Fruit fly (Drosophila melanogaster) whole organism, embryonic: Measurements from ENCODE around the gene BckdhA.

Experiments used
- Atf6 ChIP-seq: fragments of 200-800 bp; sonication (Bioruptor generic); IDR thresholded peaks from 2 replicates; pipeline ENCODE4 v1.3.6; 2022; ENCODE audit warnings: missing biosample characterization, missing genetic modification characterization
- CG12155 ChIP-seq: fragments of 200-800 bp; sonication (Bioruptor generic); optimal IDR thresholded peaks from 3 replicates; lab custom pipeline; 2016; ENCODE audit warnings: missing biosample characterization, missing genetic modification characterization
- CG12744 ChIP-seq: fragments of 200-800 bp; sonication (Bioruptor generic); optimal IDR thresholded peaks from 2 replicates; lab custom pipeline; 2016; ENCODE audit warnings: missing biosample characterization, missing genetic modification characterization
- CG13287 ChIP-seq: fragments of 200-800 bp; sonication (Bioruptor generic); IDR thresholded peaks from 2 replicates; pipeline ENCODE4 v1.3.6; 2022; ENCODE audit warnings: missing biosample characterization, missing genetic modification characterization; ENCODE audit not compliant: partially characterized antibody
- CG14860 ChIP-seq: fragments of 200-800 bp; sonication (Bioruptor generic); IDR thresholded peaks from 3 replicates; pipeline ENCODE4 v1.3.6; 2022; ENCODE audit warnings: missing biosample characterization, missing genetic modification characterization; ENCODE audit not compliant: partially characterized antibody
- CG14965 ChIP-seq: fragments of 200-800 bp; sonication (Bioruptor generic); optimal IDR thresholded peaks from 2 replicates; lab custom pipeline; 2016; ENCODE audit warnings: missing biosample characterization, missing genetic modification characterization, borderline replicate concordance
- CG15479 ChIP-seq: fragments of 200-800 bp; sonication (Bioruptor generic); optimal IDR thresholded peaks from 3 replicates; lab custom pipeline; 2019; ENCODE audit warnings: missing biosample characterization, mild to moderate bottlenecking, missing genetic modification characterization, moderate library complexity
- CG15601 ChIP-seq: fragments of 200-800 bp; sonication (Bioruptor generic); optimal IDR thresholded peaks from 3 replicates; lab custom pipeline; 2019; ENCODE audit warnings: missing biosample characterization, mild to moderate bottlenecking, missing genetic modification characterization, moderate library complexity
- CG17361 ChIP-seq: fragments of 200-800 bp; sonication (Bioruptor generic); IDR thresholded peaks from 3 replicates; pipeline ENCODE4 v1.3.6; 2022; ENCODE audit warnings: missing biosample characterization, missing genetic modification characterization
- CG17612 ChIP-seq: fragments of 200-800 bp; sonication (Bioruptor generic); IDR thresholded peaks from 2 replicates; pipeline ENCODE4 v1.3.6; 2022; ENCODE audit warnings: missing biosample characterization, missing genetic modification characterization
- CG17912 ChIP-seq: fragments of 200-800 bp; sonication (Bioruptor generic); optimal IDR thresholded peaks from 2 replicates; lab custom pipeline; 2018; ENCODE audit warnings: missing biosample characterization, mild to moderate bottlenecking, missing genetic modification characterization
- CG33557 ChIP-seq: fragments of 200-800 bp; sonication (Bioruptor generic); optimal IDR thresholded peaks from 2 replicates; lab custom pipeline; 2019; ENCODE audit warnings: missing biosample characterization, mild to moderate bottlenecking, missing genetic modification characterization, moderate library complexity
- CG4404 ChIP-seq: fragments of 200-800 bp; sonication (Bioruptor generic); IDR thresholded peaks from 2 replicates; pipeline ENCODE4 v1.3.6; 2022; ENCODE audit warnings: missing biosample characterization, missing genetic modification characterization
- CG6813 ChIP-seq: fragments of 200-800 bp; sonication (Bioruptor generic); optimal IDR thresholded peaks from 2 replicates; lab custom pipeline; 2017; ENCODE audit warnings: missing biosample characterization, missing genetic modification characterization, mild to moderate bottlenecking, moderate library complexity, missing genetic modification reagents
- CG7745 ChIP-seq: fragments of 200-800 bp; sonication (Bioruptor generic); optimal IDR thresholded peaks from 2 replicates; lab custom pipeline; 2018; ENCODE audit warnings: missing biosample characterization, mild to moderate bottlenecking, missing genetic modification characterization, moderate library complexity
- CG8290 ChIP-seq, 3 experiments: fragments of 200-800 bp; sonication (Bioruptor generic); optimal IDR thresholded peaks; 2 replicates each; lab custom pipeline; 2016 to 2019; ENCODE audit warnings: missing biosample characterization in 3 of 3, missing genetic modification characterization in 3 of 3, mild to moderate bottlenecking in 2 of 3, moderate library complexity in 1 of 3
- CG9215 ChIP-seq: fragments of 200-800 bp; sonication (Bioruptor generic); IDR thresholded peaks from 2 replicates; pipeline ENCODE4 v1.3.6; 2022; ENCODE audit warnings: missing biosample characterization, missing genetic modification characterization
- Drgx ChIP-seq: fragments of 200-800 bp; sonication (Bioruptor generic); IDR thresholded peaks from 2 replicates; pipeline ENCODE4 v1.3.6; 2022; ENCODE audit warnings: missing biosample characterization, missing genetic modification characterization
- GATAe ChIP-seq: fragments of 200-800 bp; sonication (Bioruptor generic); conservative IDR thresholded peaks from 2 replicates; pipeline ENCODE4 v1.3.6; 2022; ENCODE audit warnings: missing biosample characterization, missing genetic modification characterization
- HLHmδ ChIP-seq: fragments of 200-800 bp; sonication (Bioruptor generic); optimal IDR thresholded peaks from 2 replicates; lab custom pipeline; 2018; ENCODE audit warnings: missing biosample characterization, mild to moderate bottlenecking, missing genetic modification characterization, moderate library complexity
- Hey ChIP-seq: fragments of 200-800 bp; sonication (Bioruptor generic); optimal IDR thresholded peaks from 3 replicates; lab custom pipeline; 2018; ENCODE audit warnings: missing biosample characterization, mild to moderate bottlenecking, missing genetic modification characterization
- HmgZ ChIP-seq: fragments of 200-800 bp; sonication (Bioruptor generic); optimal IDR thresholded peaks from 2 replicates; lab custom pipeline; 2018; ENCODE audit warnings: missing biosample characterization, mild to moderate bottlenecking, missing genetic modification characterization
- Med ChIP-seq: fragments of 200-800 bp; sonication (Bioruptor generic); peaks from one replicate; lab custom pipeline; 2016; ENCODE audit warnings: missing biosample characterization, missing genetic modification characterization, mild to moderate bottlenecking, inconsistent platforms, moderate library complexity
- NC2β ChIP-seq: fragments of 200-800 bp; sonication (Bioruptor generic); optimal IDR thresholded peaks from 2 replicates; lab custom pipeline; 2016; ENCODE audit warnings: missing biosample characterization, missing genetic modification characterization
- NK7.1 ChIP-seq: fragments of 200-800 bp; sonication (Bioruptor generic); optimal IDR thresholded peaks from 3 replicates; lab custom pipeline; 2016; ENCODE audit warnings: missing biosample characterization, missing genetic modification characterization
- Vsx1 ChIP-seq: fragments of 200-800 bp; sonication (Bioruptor generic); optimal IDR thresholded peaks from 2 replicates; lab custom pipeline; 2017; ENCODE audit warnings: missing biosample characterization, mild to moderate bottlenecking, missing genetic modification characterization, missing genetic modification reagents
- ap ChIP-seq: fragments of 200-800 bp; sonication (Bioruptor generic); IDR thresholded peaks from 2 replicates; pipeline ENCODE4 v1.3.6; 2022; ENCODE audit warnings: missing biosample characterization, missing genetic modification characterization
- cg ChIP-seq: fragments of 200-800 bp; sonication (Bioruptor generic); optimal IDR thresholded peaks from 3 replicates; lab custom pipeline; 2019; ENCODE audit warnings: missing biosample characterization, mild to moderate bottlenecking, missing genetic modification characterization, moderate library complexity
- da ChIP-seq: fragments of 200-800 bp; sonication (Bioruptor generic); optimal IDR thresholded peaks from 2 replicates; lab custom pipeline; 2016; ENCODE audit warnings: missing biosample characterization, missing genetic modification characterization
- dmrt99B ChIP-seq: fragments of 200-800 bp; sonication (Bioruptor generic); optimal IDR thresholded peaks from 2 replicates; lab custom pipeline; 2018; ENCODE audit warnings: missing biosample characterization, mild to moderate bottlenecking, missing genetic modification characterization, moderate library complexity
- ftz-f1 ChIP-seq: fragments of 200-800 bp; sonication (Bioruptor generic); optimal IDR thresholded peaks from 2 replicates; lab custom pipeline; 2016; ENCODE audit warnings: missing biosample characterization, missing genetic modification characterization
- gfzf ChIP-seq: fragments of 200-800 bp; sonication (Bioruptor generic); optimal IDR thresholded peaks from 2 replicates; lab custom pipeline; 2016; ENCODE audit warnings: missing biosample characterization, mild to moderate bottlenecking, missing genetic modification characterization, moderate library complexity
- grn ChIP-seq: fragments of 200-800 bp; sonication (Bioruptor generic); optimal IDR thresholded peaks from 3 replicates; lab custom pipeline; 2017; ENCODE audit warnings: missing biosample characterization, missing genetic modification characterization
- hth ChIP-seq: fragments of >200 bp; optimal IDR thresholded peaks from 2 replicates; lab custom pipeline; 2017; ENCODE audit warnings: inconsistent platforms
- ind ChIP-seq: fragments of 200-800 bp; sonication (Bioruptor generic); optimal IDR thresholded peaks from 3 replicates; lab custom pipeline; 2016; ENCODE audit warnings: missing biosample characterization, missing genetic modification characterization
- kah ChIP-seq: fragments of 200-800 bp; sonication (Bioruptor generic); optimal IDR thresholded peaks from 2 replicates; lab custom pipeline; 2018; ENCODE audit warnings: missing biosample characterization, mild to moderate bottlenecking, missing genetic modification characterization
- knrl ChIP-seq: fragments of 200-800 bp; sonication (Bioruptor generic); IDR thresholded peaks from 3 replicates; pipeline ENCODE4 v1.3.6; 2022; ENCODE audit warnings: missing biosample characterization, missing genetic modification characterization; ENCODE audit not compliant: partially characterized antibody
- mirr ChIP-seq: fragments of 200-800 bp; sonication (Bioruptor generic); optimal IDR thresholded peaks from 3 replicates; lab custom pipeline; 2018; ENCODE audit warnings: missing biosample characterization, mild to moderate bottlenecking, missing genetic modification characterization
- oc ChIP-seq: fragments of 200-800 bp; sonication (Bioruptor generic); optimal IDR thresholded peaks from 2 replicates; lab custom pipeline; 2018; ENCODE audit warnings: missing biosample characterization, mild to moderate bottlenecking, missing genetic modification characterization, moderate library complexity
- otp ChIP-seq: fragments of 200-800 bp; sonication (Bioruptor generic); IDR thresholded peaks from 3 replicates; pipeline ENCODE4, ENCODE4 v1.3.6; 2022; ENCODE audit warnings: missing biosample characterization, missing genetic modification characterization
- sug ChIP-seq: fragments of 200-800 bp; optimal IDR thresholded peaks from 2 replicates; lab custom pipeline; 2019; ENCODE audit warnings: missing biosample characterization, mild to moderate bottlenecking, missing genetic modification characterization, moderate library complexity
- tin ChIP-seq: fragments of 200-800 bp; sonication (Bioruptor generic); optimal IDR thresholded peaks from 3 replicates; lab custom pipeline; 2016; ENCODE audit warnings: missing biosample characterization, missing genetic modification characterization
- trem ChIP-seq: fragments of 200-800 bp; optimal IDR thresholded peaks from 3 replicates; lab custom pipeline; 2019; ENCODE audit warnings: missing biosample characterization, mild to moderate bottlenecking, missing genetic modification characterization, moderate library complexity
- twi ChIP-seq: fragments of 200-800 bp; optimal IDR thresholded peaks from 2 replicates; lab custom pipeline; 2019; ENCODE audit warnings: missing biosample characterization, mild to moderate bottlenecking, missing genetic modification characterization, moderate library complexity
- vvl ChIP-seq: fragments of 200-800 bp; sonication (Bioruptor generic); IDR thresholded peaks from 2 replicates; pipeline ENCODE4 v1.3.6; 2022; ENCODE audit warnings: missing biosample characterization, missing genetic modification characterization
- wek ChIP-seq: fragments of 200-800 bp; sonication (Bioruptor generic); optimal IDR thresholded peaks from 3 replicates; lab custom pipeline; 2018; ENCODE audit warnings: missing biosample characterization, mild to moderate bottlenecking, missing genetic modification characterization, moderate library complexity
- zen2 ChIP-seq: fragments of 200-800 bp; sonication (Bioruptor generic); IDR thresholded peaks from 3 replicates; pipeline ENCODE4 v1.3.6; 2022; ENCODE audit warnings: missing biosample characterization, missing genetic modification characterization; ENCODE audit not compliant: partially characterized antibody
- zf30C ChIP-seq: fragments of 200-800 bp; sonication (Bioruptor generic); optimal IDR thresholded peaks from 3 replicates; lab custom pipeline; 2018; ENCODE audit warnings: missing biosample characterization, mild to moderate bottlenecking, missing genetic modification characterization

The BckdhA gene

dm6 chr3R:9548769-9549168, 6.8 kb upstream of the BckdhA start:
- peak; percentile 12 for TF ChIP-seq mirr (GFP tag; lab: Kevin White, UChicago)
- peak; percentile 70 for TF ChIP-seq twi (tag; lab: Kevin White, UChicago)
- TF ChIP-seq GATAe: peak; percentile 80
- peak; percentile 81 for TF ChIP-seq Hey (tag; lab: Kevin White, UChicago)
- TF ChIP-seq Drgx (GFP tag; lab: Robert Waterston, UW): no peak
- TF ChIP-seq CG8290 (GFP tag; optimal IDR thresholded peaks at IDR 0.05; lab: Kevin White, UChicago): no peak
- TF ChIP-seq CG8290 (tag; optimal IDR thresholded peaks at IDR 0.05; lab: Kevin White, UChicago): peak in 1 of 2 experiments; percentile 10
- peak; percentile 32 for TF ChIP-seq zf30C
- TF ChIP-seq cg: peak; percentile 40
- no peak for TF ChIP-seq ap (GFP tag; lab: Robert Waterston, UW)
- TF ChIP-seq ftz-f1 (GFP tag; lab: Kevin White, UChicago): peak; percentile 58
- TF ChIP-seq CG6813 (GFP tag; lab: Kevin White, UChicago): peak; percentile 10
- peak; percentile 41 for TF ChIP-seq sug (tag; lab: Kevin White, UChicago)
- no peak for TF ChIP-seq dmrt99B
- peak; percentile 15 for TF ChIP-seq wek (GFP tag; lab: Kevin White, UChicago)
- 0 out of 2 replicates have a peak, but pooled peaks have one; percentile 14 for TF ChIP-seq vvl
- TF ChIP-seq HmgZ (tag; lab: Kevin White, UChicago): peak; percentile 32
- TF ChIP-seq CG17912 (GFP tag; lab: Kevin White, UChicago): no peak
- peak; percentile 93 for TF ChIP-seq grn (GFP tag; lab: Kevin White, UChicago)
- peak; percentile 26 for TF ChIP-seq Med (GFP tag; lab: Kevin White, UChicago)
- peak; percentile 18 for TF ChIP-seq CG15479 (GFP tag; lab: Kevin White, UChicago)

DNA sequence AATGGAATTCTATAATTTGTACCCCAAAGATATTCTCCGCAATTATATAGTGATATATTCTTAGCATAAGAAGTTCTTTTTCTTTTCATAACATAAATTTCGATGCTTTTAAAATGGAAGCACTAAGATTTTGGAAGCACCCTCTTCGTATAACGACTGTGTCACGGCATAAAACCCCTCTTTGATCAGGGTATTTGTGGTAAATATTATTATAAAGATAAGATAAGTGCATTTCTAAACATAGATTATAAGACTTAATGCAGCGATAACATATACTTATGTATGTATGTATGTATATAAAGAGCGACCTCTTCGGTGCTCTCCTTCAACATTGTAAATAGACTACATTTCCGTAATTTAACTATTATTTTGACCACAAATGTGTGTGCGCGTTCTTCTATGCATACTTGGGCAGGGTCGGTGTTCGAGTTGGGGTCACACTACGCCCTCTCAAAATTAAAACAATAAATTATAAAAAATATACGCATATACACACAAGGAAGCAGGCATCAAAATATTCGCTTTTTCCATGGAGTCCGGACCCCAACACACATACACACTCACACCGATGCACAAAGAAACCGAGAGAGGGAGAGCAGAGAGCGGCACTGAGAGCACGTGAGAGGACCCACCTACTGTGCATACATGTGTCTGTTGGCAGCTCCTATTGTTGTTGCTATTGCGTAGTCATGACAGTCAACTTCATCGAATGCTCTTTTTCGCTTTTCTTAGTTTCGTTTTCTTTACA, 5.1 kb upstream of the BckdhA start:
- TF ChIP-seq CG17612 (GFP tag; lab: Robert Waterston, UW): no peak
- peak; percentile 1 for TF ChIP-seq dmrt99B
- TF ChIP-seq CG12155: no peak
- TF ChIP-seq Vsx1 (GFP tag; lab: Kevin White, UChicago): no peak
- peak; percentile 1 for TF ChIP-seq mirr (GFP tag; lab: Kevin White, UChicago)
- TF ChIP-seq CG14860: no peak
- peak; percentile 50 for TF ChIP-seq oc (tag; lab: Kevin White, UChicago)
- no peak for TF ChIP-seq ind (GFP tag; lab: Kevin White, UChicago)
- no peak for TF ChIP-seq NC2β
- no peak for TF ChIP-seq CG17361 (GFP tag; lab: Robert Waterston, UW)
- TF ChIP-seq Atf6 (GFP tag; lab: Robert Waterston, UW): no peak
- no peak for TF ChIP-seq CG7745 (tag; lab: Kevin White, UChicago)
- peak; percentile 41 for TF ChIP-seq HLHmδ
- no peak for TF ChIP-seq CG9215
- TF ChIP-seq CG4404 (GFP tag; lab: Robert Waterston, UW): no peak
- no peak for TF ChIP-seq hth (lab: Kevin White, UChicago)
- TF ChIP-seq CG15601 (tag; lab: Kevin White, UChicago): peak; percentile 52
- TF ChIP-seq da (GFP tag; lab: Kevin White, UChicago): no peak
- no peak for TF ChIP-seq CG12744 (GFP tag; lab: Kevin White, UChicago)
- TF ChIP-seq CG14965: no peak
- no peak for TF ChIP-seq gfzf (GFP tag; lab: Kevin White, UChicago)
- TF ChIP-seq tin (GFP tag; lab: Kevin White, UChicago): no peak
- no peak for TF ChIP-seq CG13287 (GFP tag; lab: Robert Waterston, UW)
- no peak for TF ChIP-seq otp (GFP tag; lab: Robert Waterston, UW)
- peak; percentile 7 for TF ChIP-seq trem (tag; lab: Kevin White, UChicago)
- TF ChIP-seq CG33557 (GFP tag; lab: Kevin White, UChicago): no peak
- peak; percentile 1 for TF ChIP-seq kah (GFP tag; lab: Kevin White, UChicago)
- TF ChIP-seq knrl (GFP tag; lab: Robert Waterston, UW): no peak
- no peak for TF ChIP-seq zen2
- TF ChIP-seq NK7.1 (GFP tag; lab: Kevin White, UChicago): no peak
